Fruit fly (Drosophila melanogaster): ENCODE measurements around the gene Hsp26.

dm6 chr3L:9400697-9401353 lies 23.6 kb upstream of the Hsp26 start:
- TF ChIP-seq Sin3A (optimal IDR thresholded peaks at IDR 0.05) (no peak), h (optimal IDR thresholded peaks at IDR 0.05) (no peak)

All from Kc167 (cell line).